Worm (Caenorhabditis elegans) whole organism, late embryonic: ENCODE data around the gene nhr-146.
"Not testable (repeated sequence)": the region's sequence is repeated elsewhere in the genome, so short reads cannot be mapped to it uniquely, and the experiment has no call there.

Source experiments
- F13H6.1 ChIP-seq: sonication (generic microtip); optimal IDR thresholded peaks from 2 replicates; lab custom pipeline; 2016; ENCODE audit warnings: missing genetic modification characterization, missing compliant biosample characterization
- ama-1 ChIP-seq: fragments of 150-350 bp; optimal IDR thresholded peaks from 2 replicates; lab custom pipeline; 2014
- ceh-6 ChIP-seq: fragments of 200-800 bp; sonication (Bioruptor generic); optimal IDR thresholded peaks from 2 replicates; lab custom pipeline; 2018; ENCODE audit warnings: mild to moderate bottlenecking, missing genetic modification characterization, missing compliant biosample characterization
- ceh-9 ChIP-seq: sonication (generic microtip); optimal IDR thresholded peaks from 2 replicates; lab custom pipeline; 2016; ENCODE audit warnings: mild to moderate bottlenecking, missing genetic modification characterization, inconsistent platforms, missing compliant biosample characterization
- hlh-30 ChIP-seq: sonication (generic microtip); optimal IDR thresholded peaks from 2 replicates; lab custom pipeline; 2017; ENCODE audit warnings: antibody characterized with exemption, missing genetic modification characterization, missing compliant biosample characterization; ENCODE audit not compliant: insufficient read depth
- nhr-11 ChIP-seq: fragments of 150-350 bp; optimal IDR thresholded peaks from 2 replicates; lab custom pipeline; 2014; ENCODE audit warnings: missing biosample characterization, missing genetic modification characterization
- pros-1 ChIP-seq: fragments of 150-350 bp; optimal IDR thresholded peaks from 2 replicates; lab custom pipeline; 2014; ENCODE audit warnings: missing biosample characterization, missing genetic modification reagents, missing genetic modification characterization
- ref-2 ChIP-seq: sonication (generic microtip); optimal IDR thresholded peaks from 2 replicates; lab custom pipeline; 2016; ENCODE audit warnings: missing genetic modification characterization, missing compliant biosample characterization
- sox-2 ChIP-seq: fragments of 200-800 bp; sonication (Bioruptor generic); IDR thresholded peaks from 2 replicates; pipeline ENCODE4 v1.3.6; 2022; ENCODE audit warnings: missing genetic modification reagents, missing genetic modification characterization, missing compliant biosample characterization
- sox-4 ChIP-seq: sonication (generic microtip); optimal IDR thresholded peaks from 2 replicates; lab custom pipeline; 2017; ENCODE audit warnings: mild to moderate bottlenecking, missing genetic modification characterization, inconsistent platforms, missing compliant biosample characterization
- unc-42 ChIP-seq: sonication (generic microtip); optimal IDR thresholded peaks from 2 replicates; lab custom pipeline; 2016; ENCODE audit warnings: missing genotype, missing genetic modification characterization, missing compliant biosample characterization

- TF ChIP-seq nhr-11; sox-4 (tag; lab: Kevin White, UChicago); ref-2 (tag; lab: Kevin White, UChicago); hlh-30 (tag; lab: Kevin White, UChicago); unc-42; ama-1 (lab: Kevin White, UChicago); F13H6.1 (tag; lab: Kevin White, UChicago); sox-2 (GFP tag; lab: Robert Waterston, UW); pros-1 (tag; lab: Kevin White, UChicago); ceh-9 (tag; lab: Kevin White, UChicago); ceh-6 (GFP tag; lab: Kevin White, UChicago): not testable (repeated sequence)
Measured at ce11 chrIV:1645198-1645597, 18.6 kb downstream of the nhr-146 start, which contains the start of gene nhr-274.
